Fruit fly (Drosophila melanogaster) whole organism, embryonic: ENCODE measurements around the gene CG5107.

Experiments used
- Aef1 ChIP-seq: fragments of 200-800 bp; sonication (Bioruptor generic); IDR thresholded peaks from 3 replicates; pipeline ENCODE4 v1.3.6; 2022; ENCODE audit warnings: missing biosample characterization, missing genetic modification characterization
- Atf6 ChIP-seq: fragments of 200-800 bp; sonication (Bioruptor generic); IDR thresholded peaks from 2 replicates; pipeline ENCODE4 v1.3.6; 2022; ENCODE audit warnings: missing biosample characterization, missing genetic modification characterization
- BEAF-32 ChIP-seq: fragments of 200-800 bp; sonication (Bioruptor generic); optimal IDR thresholded peaks from 3 replicates; lab custom pipeline; 2017; ENCODE audit warnings: missing biosample characterization, missing genetic modification characterization, mild to moderate bottlenecking, moderate library complexity, missing genetic modification reagents
- Blimp-1 ChIP-seq: fragments of 200-800 bp; sonication (Bioruptor generic); optimal IDR thresholded peaks from 3 replicates; lab custom pipeline; 2018; ENCODE audit warnings: missing biosample characterization, missing genetic modification characterization, mild to moderate bottlenecking, moderate library complexity, missing genetic modification reagents
- CG1024 ChIP-seq: fragments of 200-800 bp; sonication (Bioruptor generic); IDR thresholded peaks from 2 replicates; pipeline ENCODE4 v1.3.6; 2022; ENCODE audit warnings: missing biosample characterization, missing genetic modification characterization
- CG10274 ChIP-seq: fragments of 200-800 bp; sonication (Bioruptor generic); optimal IDR thresholded peaks from 3 replicates; lab custom pipeline; 2017; ENCODE audit warnings: missing biosample characterization, mild to moderate bottlenecking, missing genetic modification characterization
- CG10321 ChIP-seq: fragments of 200-800 bp; sonication (Bioruptor generic); IDR thresholded peaks from 2 replicates; pipeline ENCODE4 v1.3.6; 2022; ENCODE audit warnings: missing biosample characterization, missing genetic modification characterization
- CG11723 ChIP-seq: fragments of 200-800 bp; sonication (Bioruptor generic); optimal IDR thresholded peaks from 2 replicates; lab custom pipeline; 2017; ENCODE audit warnings: missing biosample characterization, mild to moderate bottlenecking, missing genetic modification characterization
- CG13287 ChIP-seq: fragments of 200-800 bp; sonication (Bioruptor generic); IDR thresholded peaks from 2 replicates; pipeline ENCODE4 v1.3.6; 2022; ENCODE audit warnings: missing biosample characterization, missing genetic modification characterization; ENCODE audit not compliant: partially characterized antibody
- CG1603 ChIP-seq: fragments of 200-800 bp; sonication (Bioruptor generic); optimal IDR thresholded peaks from 2 replicates; lab custom pipeline; 2019; ENCODE audit warnings: missing biosample characterization, mild to moderate bottlenecking, missing genetic modification characterization, moderate library complexity
- CG17568 ChIP-seq: fragments of 200-800 bp; sonication (Bioruptor generic); optimal IDR thresholded peaks from 2 replicates; lab custom pipeline; 2018; ENCODE audit warnings: missing biosample characterization, mild to moderate bottlenecking, missing genetic modification characterization, moderate library complexity
- CG18599 ChIP-seq: fragments of 200-800 bp; sonication (Bioruptor generic); optimal IDR thresholded peaks from 3 replicates; lab custom pipeline; 2017; ENCODE audit warnings: missing biosample characterization, missing genetic modification characterization, mild to moderate bottlenecking, moderate library complexity, missing genetic modification reagents
- CG31441 ChIP-seq: fragments of 200-800 bp; sonication (Bioruptor generic); IDR thresholded peaks from 2 replicates; pipeline ENCODE4 v1.3.6; 2022; ENCODE audit warnings: missing biosample characterization, missing genetic modification characterization
- CG3281 ChIP-seq: fragments of 200-800 bp; sonication (Bioruptor generic); optimal IDR thresholded peaks from 3 replicates; lab custom pipeline; 2017; ENCODE audit warnings: missing biosample characterization, mild to moderate bottlenecking, missing genetic modification characterization
- CG3726 ChIP-seq: fragments of 200-800 bp; sonication (Bioruptor generic); IDR thresholded peaks from 3 replicates; pipeline ENCODE4, ENCODE4 v1.3.6; 2022; ENCODE audit warnings: missing biosample characterization, missing genetic modification characterization
- CG3847 ChIP-seq: fragments of 200-800 bp; sonication (Bioruptor generic); IDR thresholded peaks from 2 replicates; pipeline ENCODE4 v1.3.6; 2022; ENCODE audit warnings: missing biosample characterization, missing genetic modification characterization
- CG4424 ChIP-seq: fragments of 200-800 bp; sonication (Bioruptor generic); optimal IDR thresholded peaks from 3 replicates; lab custom pipeline; 2016; ENCODE audit warnings: missing biosample characterization, missing genetic modification characterization
- CG5953 ChIP-seq: fragments of 200-800 bp; sonication (Bioruptor generic); IDR thresholded peaks from 2 replicates; pipeline ENCODE4 v1.3.6; 2022; ENCODE audit warnings: missing biosample characterization, missing genetic modification characterization
- CG6689 ChIP-seq: fragments of 200-800 bp; sonication (Bioruptor generic); IDR thresholded peaks from 2 replicates; pipeline ENCODE4 v1.3.6; 2022; ENCODE audit warnings: missing biosample characterization, missing genetic modification characterization
- CG7928 ChIP-seq: fragments of 200-800 bp; sonication (Bioruptor generic); optimal IDR thresholded peaks from 2 replicates; lab custom pipeline; 2017; ENCODE audit warnings: missing biosample characterization, mild to moderate bottlenecking, missing genetic modification characterization
- CG8388 ChIP-seq: fragments of 200-800 bp; sonication (Bioruptor generic); optimal IDR thresholded peaks from 2 replicates; lab custom pipeline; 2019; ENCODE audit warnings: missing biosample characterization, mild to moderate bottlenecking, missing genetic modification characterization, moderate library complexity
- D19A ChIP-seq: fragments of 200-800 bp; optimal IDR thresholded peaks from 3 replicates; lab custom pipeline; 2019; ENCODE audit warnings: missing biosample characterization, mild to moderate bottlenecking, missing genetic modification characterization, moderate library complexity
- Dip3 ChIP-seq: fragments of 200-800 bp; sonication (Bioruptor generic); optimal IDR thresholded peaks from 3 replicates; lab custom pipeline; 2016; ENCODE audit warnings: missing biosample characterization, missing genetic modification characterization
- Fer3 ChIP-seq: fragments of 200-800 bp; sonication (Bioruptor generic); optimal IDR thresholded peaks from 2 replicates; lab custom pipeline; 2018; ENCODE audit warnings: missing biosample characterization, mild to moderate bottlenecking, missing genetic modification characterization, moderate library complexity
- H2.0 ChIP-seq: fragments of 200-800 bp; sonication (Bioruptor generic); IDR thresholded peaks from 2 replicates; pipeline ENCODE4 v1.3.6; 2022; ENCODE audit warnings: missing biosample characterization, missing genetic modification characterization
- Nf-YA ChIP-seq: fragments of 200-800 bp; sonication (Bioruptor generic); IDR thresholded peaks from 2 replicates; pipeline ENCODE4 v1.3.6; 2022; ENCODE audit warnings: missing biosample characterization, missing genetic modification characterization
- Rx ChIP-seq: fragments of 200-800 bp; sonication (Bioruptor generic); IDR thresholded peaks from 2 replicates; pipeline ENCODE4 v1.3.6; 2022; ENCODE audit warnings: missing biosample characterization, missing genetic modification characterization
- Scr ChIP-seq: fragments of 200-800 bp; sonication (Bioruptor generic); IDR thresholded peaks from 2 replicates; pipeline ENCODE4 v1.3.6; 2022; ENCODE audit warnings: missing biosample characterization, missing genetic modification characterization; ENCODE audit not compliant: partially characterized antibody
- ase ChIP-seq: fragments of 200-800 bp; sonication (Bioruptor generic); IDR thresholded peaks from 3 replicates; pipeline ENCODE4 v1.3.6; 2022; ENCODE audit warnings: missing biosample characterization, missing genetic modification characterization
- ci ChIP-seq: fragments of 200-800 bp; sonication (Bioruptor generic); IDR thresholded peaks from 3 replicates; pipeline ENCODE4 v1.3.6; 2022; ENCODE audit warnings: missing biosample characterization, missing genetic modification characterization
- danr ChIP-seq: fragments of 200-800 bp; sonication (Bioruptor generic); IDR thresholded peaks from 2 replicates; pipeline ENCODE4 v1.3.6; 2022; ENCODE audit warnings: missing biosample characterization, missing genetic modification characterization
- dpn ChIP-seq, 2 experiments: fragments of 200-800 bp; sonication (Bioruptor generic); optimal IDR thresholded peaks; 3 replicates each; lab custom pipeline; 2016; ENCODE audit warnings: missing biosample characterization in 2 of 2, missing genetic modification characterization in 2 of 2
- fru ChIP-seq: fragments of >200 bp; optimal IDR thresholded peaks from 2 replicates; lab custom pipeline; 2017
- gcm ChIP-seq: fragments of 200-800 bp; sonication (Bioruptor generic); optimal IDR thresholded peaks from 2 replicates; lab custom pipeline; 2019; ENCODE audit warnings: missing biosample characterization, mild to moderate bottlenecking, missing genetic modification characterization, moderate library complexity
- gcm2 ChIP-seq: fragments of 200-800 bp; sonication (Bioruptor generic); optimal IDR thresholded peaks from 2 replicates; lab custom pipeline; 2016; ENCODE audit warnings: missing biosample characterization, missing genetic modification characterization
- jing ChIP-seq: fragments of 200-800 bp; sonication (Bioruptor generic); optimal IDR thresholded peaks from 2 replicates; lab custom pipeline; 2018; ENCODE audit warnings: missing biosample characterization, mild to moderate bottlenecking, missing genetic modification characterization
- jumu ChIP-seq: fragments of 200-800 bp; sonication (Bioruptor generic); optimal IDR thresholded peaks from 3 replicates; lab custom pipeline; 2016; ENCODE audit warnings: missing biosample characterization, missing genetic modification characterization
- klu ChIP-seq: fragments of 200-800 bp; sonication (Bioruptor generic); IDR thresholded peaks from 2 replicates; pipeline ENCODE4 v1.3.6; 2022; ENCODE audit warnings: missing biosample characterization, missing genetic modification characterization
- lola ChIP-seq, 3 experiments: fragments of >200 bp in 2 of 3; fragments of 200-800 bp in 1 of 3; sonication (Bioruptor generic) in 1 of 3; optimal IDR thresholded peaks; 2 replicates each; lab custom pipeline; 2017 to 2019; ENCODE audit warnings: missing biosample characterization in 3 of 3, missing genetic modification characterization in 3 of 3, mild to moderate bottlenecking in 1 of 3, moderate library complexity in 1 of 3
- luna ChIP-seq: fragments of 200-800 bp; sonication (Bioruptor generic); optimal IDR thresholded peaks from 2 replicates; lab custom pipeline; 2016; ENCODE audit warnings: missing biosample characterization, missing genetic modification characterization
- mam ChIP-seq: fragments of 200-800 bp; sonication (Bioruptor generic); optimal IDR thresholded peaks from 3 replicates; lab custom pipeline; 2016; ENCODE audit warnings: missing biosample characterization, missing genetic modification characterization
- onecut ChIP-seq: fragments of 200-800 bp; sonication (Bioruptor generic); IDR thresholded peaks from 2 replicates; pipeline ENCODE4 v1.3.6; 2022; ENCODE audit warnings: missing biosample characterization, missing genetic modification characterization
- pan ChIP-seq, 4 experiments: fragments of >200 bp in 3 of 4; fragments of 200-800 bp in 1 of 4; sonication (Bioruptor generic) in 1 of 4; optimal IDR thresholded peaks in 3 of 4; IDR thresholded peaks in 1 of 4; 2 replicates each; pipeline versions ENCODE4 v1.3.6 to Lab custom; 2017 to 2022; ENCODE audit warnings: missing biosample characterization in 2 of 4, missing genetic modification characterization in 2 of 4, mixed read lengths in 1 of 4
- pnt ChIP-seq: fragments of 200-800 bp; sonication (Bioruptor generic); optimal IDR thresholded peaks from 3 replicates; lab custom pipeline; 2016; ENCODE audit warnings: missing biosample characterization, missing genetic modification characterization
- pum ChIP-seq: fragments of 200-800 bp; sonication (Bioruptor generic); optimal IDR thresholded peaks from 2 replicates; lab custom pipeline; 2016; ENCODE audit warnings: missing biosample characterization, missing genetic modification characterization
- ssp ChIP-seq: fragments of 200-800 bp; sonication (Bioruptor generic); IDR thresholded peaks from 2 replicates; pipeline ENCODE4 v1.3.6; 2022; ENCODE audit warnings: missing biosample characterization, missing genetic modification characterization
- stc ChIP-seq: fragments of 200-800 bp; sonication (Bioruptor generic); IDR thresholded peaks from 2 replicates; pipeline ENCODE4 v1.3.6; 2022; ENCODE audit warnings: missing biosample characterization, missing genetic modification characterization
- tin ChIP-seq: fragments of 200-800 bp; sonication (Bioruptor generic); optimal IDR thresholded peaks from 3 replicates; lab custom pipeline; 2016; ENCODE audit warnings: missing biosample characterization, missing genetic modification characterization
- yki ChIP-seq: fragments of >200 bp; optimal IDR thresholded peaks from 3 replicates; lab custom pipeline; 2018

Gene CG5107

dm6 chr3R:25531905-25532387 lies 27.0 kb downstream of the CG5107 start (continued):
- TF ChIP-seq CG1603 (tag; lab: Kevin White, UChicago): peak; percentile 4
- peak; percentile 52; the same call in 1 of the 2 replicates for TF ChIP-seq CG1024 (GFP tag; lab: Robert Waterston, UW)
- TF ChIP-seq pnt: peak; percentile 39
- TF ChIP-seq CG18599 (GFP tag; lab: Kevin White, UChicago): peak; percentile 46
- TF ChIP-seq onecut (GFP tag; lab: Robert Waterston, UW): no peak
- peak in 1 of 2 experiments; percentile 13 for TF ChIP-seq dpn (GFP tag; optimal IDR thresholded peaks at IDR 0.05; lab: Kevin White, UChicago)
- 0 out of 2 replicates have a peak, but pooled peaks have one; percentile 30 for TF ChIP-seq Nf-YA (GFP tag; lab: Robert Waterston, UW)
- TF ChIP-seq ssp (GFP tag; lab: Robert Waterston, UW): peak; percentile 49
- TF ChIP-seq Aef1: peak; percentile 48; the same call in 2 of the 3 replicates
- TF ChIP-seq CG10321: no peak
- peak; percentile 47; the same call in 1 of the 2 replicates for TF ChIP-seq Rx (GFP tag; lab: Robert Waterston, UW)
- TF ChIP-seq klu (GFP tag; lab: Robert Waterston, UW): peak; percentile 59
- TF ChIP-seq danr: 0 out of 2 replicates have a peak, but pooled peaks have one; percentile 7
- TF ChIP-seq CG10274 (GFP tag; lab: Kevin White, UChicago): no peak
- TF ChIP-seq mam: peak; percentile 21
- TF ChIP-seq tin (GFP tag; lab: Kevin White, UChicago): peak; percentile 43
- TF ChIP-seq jing: no peak
- TF ChIP-seq fru (lab: Kevin White, UChicago): no peak
- no peak for TF ChIP-seq Dip3 (GFP tag; lab: Kevin White, UChicago)
- no peak for TF ChIP-seq jumu
- 0 out of 2 replicates have a peak, but pooled peaks have one; percentile 27 for TF ChIP-seq H2.0 (GFP tag; lab: Robert Waterston, UW)
- TF ChIP-seq luna (GFP tag; lab: Kevin White, UChicago): no peak
- peak; percentile 22 for TF ChIP-seq CG11723
- peak; percentile 30 for TF ChIP-seq Blimp-1 (GFP tag; lab: Kevin White, UChicago)
- TF ChIP-seq ase: peak; percentile 46; the same call in 1 of the 3 replicates
- TF ChIP-seq ci (GFP tag; lab: Robert Waterston, UW): peak; percentile 73
- peak; percentile 58; the same call in 1 of the 3 replicates for TF ChIP-seq CG3726 (GFP tag; lab: Robert Waterston, UW)

dm6 chr3R:25532406-25533225 lies 27.6 kb downstream of the CG5107 start:
- TF ChIP-seq Atf6 (GFP tag; lab: Robert Waterston, UW): no peak
- TF ChIP-seq gcm2 (GFP tag; lab: Kevin White, UChicago): no peak
- no peak for TF ChIP-seq Fer3 (tag; lab: Kevin White, UChicago)
- TF ChIP-seq pum (GFP tag; lab: Kevin White, UChicago): no peak
- TF ChIP-seq stc (GFP tag; lab: Robert Waterston, UW): no peak
- no peak; the same call in 1 of the 2 replicates for TF ChIP-seq CG13287 (GFP tag; lab: Robert Waterston, UW)
- peak; percentile 67 for TF ChIP-seq CG31441
- no peak for TF ChIP-seq CG7928 (GFP tag; lab: Kevin White, UChicago)
- no peak for TF ChIP-seq CG8388
- TF ChIP-seq CG3847 (GFP tag; lab: Robert Waterston, UW): no peak
- no peak for TF ChIP-seq CG17568
- TF ChIP-seq CG3281: no peak
- TF ChIP-seq CG6689 (GFP tag; lab: Robert Waterston, UW): no peak
- peak; percentile 18 for TF ChIP-seq CG4424 (GFP tag; lab: Kevin White, UChicago)
- TF ChIP-seq yki (lab: Kevin White, UChicago): no peak
- TF ChIP-seq Scr: no peak
- peak; percentile 12 for TF ChIP-seq D19A (tag; lab: Kevin White, UChicago)
- no peak for TF ChIP-seq pan (optimal IDR thresholded peaks at IDR 0.05; lab: Kevin White, UChicago)
- peak in 1 of 2 experiments; percentile 25 for TF ChIP-seq pan (GFP tag; optimal IDR thresholded peaks at IDR 0.05 in 1 of 2, IDR thresholded peaks at IDR 0.05 in 1 of 2)
- TF ChIP-seq CG5953 (GFP tag; lab: Robert Waterston, UW): no peak
- TF ChIP-seq lola (GFP tag; optimal IDR thresholded peaks at IDR 0.05; lab: Kevin White, UChicago): peak in 1 of 3 experiments; percentile 43
- no peak for TF ChIP-seq BEAF-32 (GFP tag; lab: Kevin White, UChicago)
- TF ChIP-seq ci (GFP tag; lab: Robert Waterston, UW): 0 out of 3 replicates have a peak, but pooled peaks have one; percentile 5
- TF ChIP-seq CG1603 (tag; lab: Kevin White, UChicago): no peak
- no peak for TF ChIP-seq gcm (GFP tag; lab: Kevin White, UChicago)
